Fruit fly (Drosophila melanogaster) whole organism, prepupa: ENCODE data around the gene Wnt10.

Experiments
- CG10631 ChIP-seq: fragments of 200-800 bp; sonication (Bioruptor generic); optimal IDR thresholded peaks from 2 replicates; lab custom pipeline; 2016; ENCODE audit warnings: missing biosample characterization, missing genetic modification characterization
- CG11294 ChIP-seq: fragments of 200-800 bp; sonication (Bioruptor generic); IDR thresholded peaks from 2 replicates; pipeline ENCODE4 v1.3.6; 2022; ENCODE audit warnings: missing biosample characterization, missing genetic modification characterization
- CG11762 ChIP-seq: fragments of 200-800 bp; sonication (Bioruptor generic); optimal IDR thresholded peaks from 3 replicates; lab custom pipeline; 2016; ENCODE audit warnings: missing biosample characterization, missing genetic modification characterization; ENCODE audit not compliant: insufficient read depth
- CG11902 ChIP-seq: fragments of 200-800 bp; sonication (Bioruptor generic); optimal IDR thresholded peaks from 3 replicates; lab custom pipeline; 2016; ENCODE audit warnings: missing biosample characterization, missing genetic modification characterization
- CG1621 ChIP-seq: fragments of 200-800 bp; sonication (Bioruptor generic); optimal IDR thresholded peaks from 3 replicates; lab custom pipeline; 2018; ENCODE audit warnings: missing biosample characterization, mild to moderate bottlenecking, missing genetic modification characterization
- CG3032 ChIP-seq: fragments of 200-800 bp; optimal IDR thresholded peaks from 2 replicates; lab custom pipeline; 2019; ENCODE audit warnings: missing biosample characterization, mild to moderate bottlenecking, missing genetic modification characterization, moderate library complexity
- CG32006 ChIP-seq: fragments of 200-800 bp; sonication (Bioruptor generic); optimal IDR thresholded peaks from 3 replicates; lab custom pipeline; 2017; ENCODE audit warnings: missing biosample characterization, mild to moderate bottlenecking, missing genetic modification characterization
- CG3919 ChIP-seq: fragments of 200-800 bp; sonication (Bioruptor generic); optimal IDR thresholded peaks from 3 replicates; lab custom pipeline; 2016; ENCODE audit warnings: missing biosample characterization, missing genetic modification characterization
- CG6276 ChIP-seq: fragments of 200-800 bp; sonication (Bioruptor generic); optimal IDR thresholded peaks from 2 replicates; lab custom pipeline; 2017; ENCODE audit warnings: missing biosample characterization, mild to moderate bottlenecking, missing genetic modification characterization
- CG6808 ChIP-seq: fragments of 200-800 bp; sonication (Bioruptor generic); optimal IDR thresholded peaks from 3 replicates; lab custom pipeline; 2017; ENCODE audit warnings: missing biosample characterization, missing genetic modification characterization, mild to moderate bottlenecking, moderate library complexity, missing genetic modification reagents
- CG6854 ChIP-seq: fragments of 200-800 bp; sonication (Bioruptor generic); optimal IDR thresholded peaks from 2 replicates; lab custom pipeline; 2017; ENCODE audit warnings: missing biosample characterization, mild to moderate bottlenecking, missing genetic modification characterization
- CG8632 ChIP-seq: fragments of 200-800 bp; sonication (Bioruptor generic); optimal IDR thresholded peaks from 3 replicates; lab custom pipeline; 2016; ENCODE audit warnings: missing biosample characterization, missing genetic modification characterization
- CG9139 ChIP-seq: fragments of 200-800 bp; sonication (Bioruptor generic); optimal IDR thresholded peaks from 3 replicates; lab custom pipeline; 2017; ENCODE audit warnings: missing biosample characterization, mild to moderate bottlenecking, missing genetic modification characterization
- Eip75B ChIP-seq: fragments of 200-800 bp; sonication (Bioruptor generic); optimal IDR thresholded peaks from 3 replicates; lab custom pipeline; 2016; ENCODE audit warnings: missing biosample characterization, missing genetic modification characterization
- Eip78C ChIP-seq: fragments of 200-800 bp; sonication (Bioruptor generic); peaks from one replicate; lab custom pipeline; 2016; ENCODE audit warnings: missing biosample characterization, missing genetic modification characterization
- Eip93F ChIP-seq: fragments of 200-800 bp; sonication (Bioruptor generic); optimal IDR thresholded peaks from 2 replicates; lab custom pipeline; 2016; ENCODE audit warnings: missing biosample characterization, mild to moderate bottlenecking, missing genetic modification characterization
- Gug ChIP-seq: fragments of 200-800 bp; sonication (Bioruptor generic); IDR thresholded peaks from 2 replicates; pipeline ENCODE4 v1.3.6; 2022; ENCODE audit warnings: missing biosample characterization, missing genetic modification characterization
- Hr39 ChIP-seq: fragments of 200-800 bp; sonication (Bioruptor generic); optimal IDR thresholded peaks from 2 replicates; lab custom pipeline; 2016; ENCODE audit warnings: missing biosample characterization, missing genetic modification characterization
- Hr4 ChIP-seq: fragments of 200-800 bp; sonication (Bioruptor generic); optimal IDR thresholded peaks from 3 replicates; lab custom pipeline; 2016; ENCODE audit warnings: missing biosample characterization, missing genetic modification characterization
- Lpt ChIP-seq: fragments of 200-800 bp; sonication (Bioruptor generic); optimal IDR thresholded peaks from 3 replicates; lab custom pipeline; 2016; ENCODE audit warnings: missing biosample characterization, missing genetic modification characterization
- Met ChIP-seq: fragments of 200-800 bp; sonication (Bioruptor generic); optimal IDR thresholded peaks from 3 replicates; lab custom pipeline; 2016; ENCODE audit warnings: missing biosample characterization, missing genetic modification characterization
- Smox ChIP-seq: fragments of 200-800 bp; sonication (Bioruptor generic); optimal IDR thresholded peaks from 3 replicates; lab custom pipeline; 2016; ENCODE audit warnings: missing biosample characterization, missing genetic modification characterization
- Sox102F ChIP-seq: fragments of 200-800 bp; sonication (Bioruptor generic); optimal IDR thresholded peaks from 2 replicates; lab custom pipeline; 2016; ENCODE audit warnings: missing biosample characterization, mild to moderate bottlenecking, missing genetic modification characterization
- Sox14 ChIP-seq: fragments of 200-800 bp; sonication (Bioruptor generic); optimal IDR thresholded peaks from 3 replicates; lab custom pipeline; 2016; ENCODE audit warnings: missing biosample characterization, missing genetic modification characterization
- Sox15 ChIP-seq: fragments of 200-800 bp; sonication (Bioruptor generic); optimal IDR thresholded peaks from 3 replicates; lab custom pipeline; 2016; ENCODE audit warnings: missing biosample characterization, missing genetic modification characterization
- acj6 ChIP-seq: fragments of 200-800 bp; sonication (Bioruptor generic); optimal IDR thresholded peaks from 3 replicates; lab custom pipeline; 2016; ENCODE audit warnings: missing biosample characterization, missing genetic modification characterization
- cyc ChIP-seq: fragments of 200-800 bp; sonication (Bioruptor generic); optimal IDR thresholded peaks from 3 replicates; lab custom pipeline; 2016; ENCODE audit warnings: missing biosample characterization, missing genetic modification characterization
- dac ChIP-seq: fragments of 200-800 bp; sonication (Bioruptor generic); optimal IDR thresholded peaks from 2 replicates; lab custom pipeline; 2017; ENCODE audit warnings: missing biosample characterization, mild to moderate bottlenecking, missing genetic modification characterization
- eg ChIP-seq: fragments of 200-800 bp; sonication (Bioruptor generic); IDR thresholded peaks from 3 replicates; pipeline ENCODE4 v1.3.6; 2022; ENCODE audit warnings: missing biosample characterization, missing genetic modification characterization
- esn ChIP-seq: fragments of 200-800 bp; sonication (Bioruptor generic); optimal IDR thresholded peaks from 2 replicates; lab custom pipeline; 2016; ENCODE audit warnings: missing biosample characterization, mild to moderate bottlenecking, missing genetic modification characterization, moderate library complexity
- fd59A ChIP-seq: fragments of 200-800 bp; sonication (Bioruptor generic); optimal IDR thresholded peaks from 2 replicates; lab custom pipeline; 2017; ENCODE audit warnings: missing biosample characterization, mild to moderate bottlenecking, missing genetic modification characterization, missing genetic modification reagents
- fd85E ChIP-seq: fragments of 200-800 bp; sonication (Bioruptor generic); optimal IDR thresholded peaks from 3 replicates; lab custom pipeline; 2016; ENCODE audit warnings: missing biosample characterization, missing genetic modification characterization
- net ChIP-seq: fragments of 200-800 bp; sonication (Bioruptor generic); optimal IDR thresholded peaks from 3 replicates; lab custom pipeline; 2016; ENCODE audit warnings: missing biosample characterization, missing genetic modification characterization
- pdm3 ChIP-seq: fragments of 200-800 bp; sonication (Bioruptor generic); optimal IDR thresholded peaks from 3 replicates; lab custom pipeline; 2016; ENCODE audit warnings: missing biosample characterization, missing genetic modification characterization
- salr ChIP-seq, 2 experiments: fragments of 200-800 bp; sonication (Bioruptor generic); optimal IDR thresholded peaks; 3 replicates each; lab custom pipeline; 2016 to 2018; ENCODE audit warnings: missing biosample characterization in 2 of 2, missing genetic modification characterization in 2 of 2, mild to moderate bottlenecking in 1 of 2
- spab ChIP-seq: fragments of 200-800 bp; sonication (Bioruptor generic); optimal IDR thresholded peaks from 2 replicates; lab custom pipeline; 2017; ENCODE audit warnings: missing biosample characterization, mild to moderate bottlenecking, missing genetic modification characterization, missing genetic modification reagents
- svp ChIP-seq: fragments of 200-800 bp; sonication (Bioruptor generic); peaks from one replicate; lab custom pipeline; 2016; ENCODE audit warnings: missing biosample characterization, missing genetic modification characterization
- vri ChIP-seq: fragments of 200-800 bp; sonication (Bioruptor generic); optimal IDR thresholded peaks from 3 replicates; lab custom pipeline; 2016; ENCODE audit warnings: missing biosample characterization, mild to moderate bottlenecking, missing genetic modification characterization

The Wnt10 gene

dm6 chr2L:7396962-7397361, 33.8 kb downstream of the Wnt10 start (continued):
- TF ChIP-seq eg (peak; percentile 79), spab (GFP tag; lab: Kevin White, UChicago) (peak; percentile 74), cyc (GFP tag; lab: Kevin White, UChicago) (peak; percentile 62), CG32006 (GFP tag; lab: Kevin White, UChicago) (peak; percentile 53), CG6854 (peak; percentile 9), pdm3 (peak; percentile 79), Met (GFP tag; lab: Kevin White, UChicago) (peak; percentile 72), Lpt (GFP tag; lab: Kevin White, UChicago) (peak; percentile 20), net (peak; percentile 65), CG10631 (GFP tag; lab: Kevin White, UChicago) (peak; percentile 65), Gug (peak; percentile 74), svp (GFP tag; lab: Kevin White, UChicago) (peak; percentile 88), Hr39 (peak; percentile 68), fd59A (GFP tag; lab: Kevin White, UChicago) (peak; percentile 23), CG3919 (GFP tag; lab: Kevin White, UChicago) (peak; percentile 62), salr (GFP tag; optimal IDR thresholded peaks at IDR 0.05; lab: Kevin White, UChicago) (peak; percentile 37 to 47), vri (GFP tag; lab: Kevin White, UChicago) (peak; percentile 47), CG6808 (GFP tag; lab: Kevin White, UChicago) (peak; percentile 77), acj6 (GFP tag; lab: Kevin White, UChicago) (peak; percentile 70), Eip75B (GFP tag; lab: Kevin White, UChicago) (peak; percentile 83), esn (GFP tag; lab: Kevin White, UChicago) (peak; percentile 76), CG9139 (peak; percentile 54), CG3032 (tag; lab: Kevin White, UChicago) (peak; percentile 81), CG6276 (GFP tag; lab: Kevin White, UChicago) (peak; percentile 52), Eip93F (GFP tag; lab: Kevin White, UChicago) (no peak), Sox102F (GFP tag; lab: Kevin White, UChicago) (peak; percentile 73), CG8632 (GFP tag; lab: Kevin White, UChicago) (peak; percentile 53), CG11294 (GFP tag; lab: Robert Waterston, UW) (peak; percentile 74; the same call in 1 of the 2 replicates), Sox14 (GFP tag; lab: Kevin White, UChicago) (peak; percentile 74), Hr4 (peak; percentile 66), CG11762 (peak; percentile 67)
- TF ChIP-seq, all 60 proteins: peak for 55

dm6 chr2L:7397746-7398145, 34.6 kb downstream of the Wnt10 start:
- no peak for TF ChIP-seq CG1621 (tag; lab: Kevin White, UChicago)
- TF ChIP-seq Hr4: no peak
- no peak for TF ChIP-seq Eip78C
- TF ChIP-seq CG10631 (GFP tag; lab: Kevin White, UChicago): no peak
- no peak for TF ChIP-seq dac (GFP tag; lab: Kevin White, UChicago)

dm6 chr2L:7398528-7398927, 35.3 kb downstream of the Wnt10 start, which contains the start of gene CG5160:
TSS of gene CG5160 (minus strand) at chr2L:7398750.
- TF ChIP-seq CG3919 (GFP tag; lab: Kevin White, UChicago): no peak
- TF ChIP-seq CG10631 (GFP tag; lab: Kevin White, UChicago): no peak
- no peak for TF ChIP-seq Sox15 (GFP tag; lab: Kevin White, UChicago)
- TF ChIP-seq Smox: no peak
- TF ChIP-seq CG11902 (GFP tag; lab: Kevin White, UChicago): no peak
- no peak for TF ChIP-seq acj6 (GFP tag; lab: Kevin White, UChicago)
- TF ChIP-seq fd85E (GFP tag; lab: Kevin White, UChicago): no peak
